Fruit fly (Drosophila melanogaster) whole organism, embryonic: ENCODE measurements around the gene galla-2.

Experiments used
- CG10543 ChIP-seq: fragments of 200-800 bp; sonication (Bioruptor generic); optimal IDR thresholded peaks from 3 replicates; lab custom pipeline; 2017; ENCODE audit warnings: missing biosample characterization, mild to moderate bottlenecking, missing genetic modification characterization, moderate library complexity
- CG11696 ChIP-seq: fragments of 200-800 bp; sonication (Bioruptor generic); IDR thresholded peaks from 2 replicates; pipeline ENCODE4 v1.3.6; 2022; ENCODE audit warnings: missing biosample characterization, missing genetic modification characterization
- CG14014 ChIP-seq: fragments of 200-800 bp; sonication (Bioruptor generic); IDR thresholded peaks from 2 replicates; pipeline ENCODE4 v1.3.6; 2022; ENCODE audit warnings: missing biosample characterization, missing genetic modification characterization
- CG15514 ChIP-seq: fragments of 200-800 bp; sonication (Bioruptor generic); optimal IDR thresholded peaks from 3 replicates; lab custom pipeline; 2017; ENCODE audit warnings: missing biosample characterization, missing genetic modification characterization, mild to moderate bottlenecking, moderate library complexity, missing genetic modification reagents
- CG17829 ChIP-seq: fragments of 200-800 bp; optimal IDR thresholded peaks from 2 replicates; lab custom pipeline; 2019; ENCODE audit warnings: missing biosample characterization, mild to moderate bottlenecking, missing genetic modification characterization, moderate library complexity
- CG1832 ChIP-seq: fragments of 200-800 bp; sonication (Bioruptor generic); optimal IDR thresholded peaks from 2 replicates; lab custom pipeline; 2017; ENCODE audit warnings: missing biosample characterization, mild to moderate bottlenecking, missing genetic modification characterization, inconsistent platforms
- CG18599 ChIP-seq: fragments of 200-800 bp; sonication (Bioruptor generic); optimal IDR thresholded peaks from 3 replicates; lab custom pipeline; 2017; ENCODE audit warnings: missing biosample characterization, missing genetic modification characterization, mild to moderate bottlenecking, moderate library complexity, missing genetic modification reagents
- CG18619 ChIP-seq: fragments of 200-800 bp; sonication (Bioruptor generic); optimal IDR thresholded peaks from 3 replicates; lab custom pipeline; 2017; ENCODE audit warnings: missing biosample characterization, mild to moderate bottlenecking, missing genetic modification characterization
- CG2199 ChIP-seq: fragments of 200-800 bp; sonication (Bioruptor generic); IDR thresholded peaks from 3 replicates; pipeline ENCODE4 v1.3.6; 2022; ENCODE audit warnings: missing biosample characterization, missing genetic modification characterization
- CG7839 ChIP-seq: fragments of 200-800 bp; sonication (Bioruptor generic); optimal IDR thresholded peaks from 3 replicates; lab custom pipeline; 2018; ENCODE audit warnings: missing biosample characterization, mild to moderate bottlenecking, missing genetic modification characterization, moderate library complexity
- CG7963 ChIP-seq: fragments of 200-800 bp; sonication (Bioruptor generic); IDR thresholded peaks from 3 replicates; pipeline ENCODE4 v1.3.6; 2022; ENCODE audit warnings: missing biosample characterization, missing genetic modification characterization; ENCODE audit not compliant: partially characterized antibody
- CG8388 ChIP-seq: fragments of 200-800 bp; sonication (Bioruptor generic); optimal IDR thresholded peaks from 2 replicates; lab custom pipeline; 2019; ENCODE audit warnings: missing biosample characterization, mild to moderate bottlenecking, missing genetic modification characterization, moderate library complexity
- CHES-1-like ChIP-seq: fragments of 200-800 bp; sonication (Bioruptor generic); optimal IDR thresholded peaks from 2 replicates; lab custom pipeline; 2016; ENCODE audit warnings: missing biosample characterization, missing genetic modification characterization
- CTCF ChIP-seq: fragments of 200-800 bp; sonication (Bioruptor generic); optimal IDR thresholded peaks from 2 replicates; lab custom pipeline; 2017; ENCODE audit warnings: missing biosample characterization, mild to moderate bottlenecking, missing genetic modification characterization, moderate library complexity
- Chrac-16 ChIP-seq: fragments of 200-800 bp; sonication (Bioruptor generic); optimal IDR thresholded peaks from 3 replicates; lab custom pipeline; 2016; ENCODE audit warnings: missing biosample characterization, missing genetic modification characterization
- Deaf1 ChIP-seq: fragments of 200-800 bp; optimal IDR thresholded peaks from 3 replicates; lab custom pipeline; 2019; ENCODE audit warnings: missing biosample characterization, mild to moderate bottlenecking, missing genetic modification characterization, moderate library complexity
- Doc2 ChIP-seq: fragments of 200-800 bp; sonication (Bioruptor generic); IDR thresholded peaks from 2 replicates; pipeline ENCODE4 v1.3.6; 2022; ENCODE audit warnings: missing biosample characterization, missing genetic modification characterization
- ERR ChIP-seq: fragments of 200-800 bp; sonication (Bioruptor generic); optimal IDR thresholded peaks from 2 replicates; lab custom pipeline; 2016; ENCODE audit warnings: missing biosample characterization, missing genetic modification characterization
- Eip74EF ChIP-seq, 2 experiments: fragments of 200-800 bp in 1 of 2; fragments of >200 bp in 1 of 2; sonication (Bioruptor generic) in 1 of 2; optimal IDR thresholded peaks; 2 replicates each; lab custom pipeline; 2017 to 2019; ENCODE audit warnings: missing biosample characterization in 2 of 2, missing genetic modification characterization in 2 of 2, mild to moderate bottlenecking in 1 of 2, moderate library complexity in 1 of 2
- GATAe ChIP-seq: fragments of 200-800 bp; sonication (Bioruptor generic); conservative IDR thresholded peaks from 2 replicates; pipeline ENCODE4 v1.3.6; 2022; ENCODE audit warnings: missing biosample characterization, missing genetic modification characterization
- Gug ChIP-seq: fragments of 200-800 bp; sonication (Bioruptor generic); IDR thresholded peaks from 4 replicates; pipeline ENCODE4 v1.3.6; 2022; ENCODE audit warnings: missing biosample characterization, missing genetic modification characterization
- HHEX ChIP-seq: fragments of 200-800 bp; sonication (Bioruptor generic); optimal IDR thresholded peaks from 3 replicates; lab custom pipeline; 2017; ENCODE audit warnings: missing biosample characterization, mild to moderate bottlenecking, missing genetic modification characterization, missing genetic modification reagents
- Hr78 ChIP-seq, 2 experiments: fragments of 200-800 bp in 1 of 2; fragments of >200 bp in 1 of 2; sonication (Bioruptor generic) in 1 of 2; optimal IDR thresholded peaks; 2 replicates each; lab custom pipeline; 2017 to 2019; ENCODE audit warnings: missing biosample characterization in 2 of 2, missing genetic modification characterization in 2 of 2, mild to moderate bottlenecking in 1 of 2, moderate library complexity in 1 of 2
- Opbp ChIP-seq: fragments of 200-800 bp; sonication (Bioruptor generic); IDR thresholded peaks from 3 replicates; pipeline ENCODE4 v1.3.6; 2022; ENCODE audit warnings: missing biosample characterization, missing genetic modification characterization; ENCODE audit not compliant: partially characterized antibody
- Pdp1 ChIP-seq, 2 experiments: fragments of 200-800 bp; sonication (Bioruptor generic); optimal IDR thresholded peaks; 3 replicates each; lab custom pipeline; 2016; ENCODE audit warnings: missing biosample characterization in 2 of 2, missing genetic modification characterization in 2 of 2, mild to moderate bottlenecking in 1 of 2, moderate library complexity in 1 of 2
- Ptx1 ChIP-seq: fragments of 200-800 bp; sonication (Bioruptor generic); IDR thresholded peaks from 2 replicates; pipeline ENCODE4 v1.3.6; 2022; ENCODE audit warnings: missing biosample characterization, missing genetic modification characterization
- Rfx ChIP-seq: fragments of 200-800 bp; sonication (Bioruptor generic); IDR thresholded peaks from 2 replicates; pipeline ENCODE4 v1.3.6; 2022; ENCODE audit warnings: missing biosample characterization, missing genetic modification characterization
- Xrp1 ChIP-seq: fragments of 200-800 bp; sonication (Bioruptor generic); IDR thresholded peaks from 2 replicates; pipeline ENCODE4 v1.3.6; 2022; ENCODE audit warnings: missing biosample characterization, missing genetic modification characterization
- bsh ChIP-seq, 2 experiments: fragments of 200-800 bp; sonication (Bioruptor generic); optimal IDR thresholded peaks; 2 replicates each; lab custom pipeline; 2017 to 2018; ENCODE audit warnings: mild to moderate bottlenecking in 2 of 2, missing biosample characterization in 2 of 2, missing genetic modification characterization in 2 of 2, moderate library complexity in 1 of 2
- cg ChIP-seq: fragments of 200-800 bp; sonication (Bioruptor generic); optimal IDR thresholded peaks from 3 replicates; lab custom pipeline; 2019; ENCODE audit warnings: missing biosample characterization, mild to moderate bottlenecking, missing genetic modification characterization, moderate library complexity
- chm ChIP-seq: fragments of 200-800 bp; sonication (Bioruptor generic); IDR thresholded peaks from 2 replicates; pipeline ENCODE4 v1.3.6; 2022; ENCODE audit warnings: missing biosample characterization, missing genetic modification characterization
- ci ChIP-seq: fragments of 200-800 bp; sonication (Bioruptor generic); IDR thresholded peaks from 3 replicates; pipeline ENCODE4 v1.3.6; 2022; ENCODE audit warnings: missing biosample characterization, missing genetic modification characterization
- dysf ChIP-seq: fragments of 200-800 bp; sonication (Bioruptor generic); IDR thresholded peaks from 3 replicates; pipeline ENCODE4 v1.3.6; 2022; ENCODE audit warnings: missing biosample characterization, missing genetic modification characterization
- gem ChIP-seq: fragments of 200-800 bp; sonication (Bioruptor generic); optimal IDR thresholded peaks from 2 replicates; lab custom pipeline; 2019; ENCODE audit warnings: missing biosample characterization, mild to moderate bottlenecking, missing genetic modification characterization, moderate library complexity
- grau ChIP-seq: fragments of 200-800 bp; optimal IDR thresholded peaks from 3 replicates; lab custom pipeline; 2019; ENCODE audit warnings: missing biosample characterization, mild to moderate bottlenecking, missing genetic modification characterization, moderate library complexity
- gsb-n ChIP-seq: fragments of 200-800 bp; sonication (Bioruptor generic); optimal IDR thresholded peaks from 3 replicates; lab custom pipeline; 2018; ENCODE audit warnings: missing biosample characterization, mild to moderate bottlenecking, missing genetic modification characterization
- insv ChIP-seq, 2 experiments: fragments of 200-800 bp; sonication (Bioruptor generic); optimal IDR thresholded peaks; 3 replicates each; lab custom pipeline; 2016 to 2018; ENCODE audit warnings: missing biosample characterization in 2 of 2, missing genetic modification characterization in 2 of 2
- knrl ChIP-seq: fragments of 200-800 bp; sonication (Bioruptor generic); IDR thresholded peaks from 3 replicates; pipeline ENCODE4 v1.3.6; 2022; ENCODE audit warnings: missing biosample characterization, missing genetic modification characterization; ENCODE audit not compliant: partially characterized antibody
- lmd ChIP-seq: fragments of 200-800 bp; sonication (Bioruptor generic); IDR thresholded peaks from 2 replicates; pipeline ENCODE4 v1.3.6; 2022; ENCODE audit warnings: missing biosample characterization, missing genetic modification characterization
- lov ChIP-seq, 2 experiments: fragments of 200-800 bp in 1 of 2; fragments of >200 bp in 1 of 2; sonication (Bioruptor generic) in 1 of 2; IDR thresholded peaks in 1 of 2; optimal IDR thresholded peaks in 1 of 2; 2 replicates in 1 of 2; 3 replicates in 1 of 2; pipeline versions ENCODE4 v1.3.6 to Lab custom; 2017 to 2022; ENCODE audit warnings: missing biosample characterization in 1 of 2, missing genetic modification characterization in 1 of 2
- row ChIP-seq: fragments of 200-800 bp; sonication (Bioruptor generic); IDR thresholded peaks from 3 replicates; pipeline ENCODE4 v1.3.6; 2022; ENCODE audit warnings: missing biosample characterization, missing genetic modification characterization
- sqz ChIP-seq: fragments of 200-800 bp; sonication (Bioruptor generic); optimal IDR thresholded peaks from 3 replicates; lab custom pipeline; 2018; ENCODE audit warnings: missing biosample characterization, mild to moderate bottlenecking, missing genetic modification characterization
- tap ChIP-seq: fragments of 200-800 bp; optimal IDR thresholded peaks from 3 replicates; lab custom pipeline; 2019; ENCODE audit warnings: missing biosample characterization, mild to moderate bottlenecking, missing genetic modification characterization, moderate library complexity
- ttk ChIP-seq: fragments of 200-800 bp; sonication (Bioruptor generic); IDR thresholded peaks from 2 replicates; pipeline ENCODE4 v2.1.2; 2022; ENCODE audit warnings: missing biosample characterization, missing genetic modification characterization
- tup ChIP-seq: fragments of 200-800 bp; sonication (Bioruptor generic); optimal IDR thresholded peaks from 2 replicates; lab custom pipeline; 2016; ENCODE audit warnings: missing biosample characterization, mild to moderate bottlenecking, missing genetic modification characterization, moderate library complexity
- zfh1 ChIP-seq: fragments of 200-800 bp; sonication (Bioruptor generic); IDR thresholded peaks from 3 replicates; pipeline ENCODE4 v1.3.6; 2022; ENCODE audit warnings: missing biosample characterization, missing genetic modification characterization

galla-2 gene

dm6 chr3L:10861657-10862543 is 20.8 kb upstream of the galla-2 start (continued):
- TF ChIP-seq GATAe (GFP tag; lab: Robert Waterston, UW), result peak; percentile 42; the same call in 1 of the 2 replicates
- peak; percentile 26 for TF ChIP-seq CG7839
- TF ChIP-seq Deaf1 (tag; lab: Kevin White, UChicago), result peak; percentile 12
- TF ChIP-seq ERR (GFP tag; lab: Kevin White, UChicago), result peak; percentile 30
- TF ChIP-seq CHES-1-like (GFP tag; lab: Kevin White, UChicago), result no peak
- peak; percentile 17; the same call in 1 of the 4 replicates for TF ChIP-seq Gug (GFP tag; lab: Robert Waterston, UW)
- peak; percentile 16 for TF ChIP-seq HHEX (GFP tag; lab: Kevin White, UChicago)
- no peak for TF ChIP-seq bsh (GFP tag; optimal IDR thresholded peaks at IDR 0.05; lab: Kevin White, UChicago)
- peak; percentile 29 for TF ChIP-seq cg (GFP tag; lab: Kevin White, UChicago)
- TF ChIP-seq CG18599 (GFP tag; lab: Kevin White, UChicago), result peak; percentile 62
- TF ChIP-seq CG18619, result peak; percentile 27
- 0 out of 3 replicates have a peak, but pooled peaks have one; percentile 43 for TF ChIP-seq zfh1
- no peak for TF ChIP-seq Doc2 (GFP tag; lab: Robert Waterston, UW)
- no peak for TF ChIP-seq tap (tag; lab: Kevin White, UChicago)
- 0 out of 3 replicates have a peak, but pooled peaks have one; percentile 24 for TF ChIP-seq dysf (GFP tag; lab: Robert Waterston, UW)
- peak; percentile 10 for TF ChIP-seq CG15514 (GFP tag; lab: Kevin White, UChicago)
- TF ChIP-seq lov (optimal IDR thresholded peaks at IDR 0.05; lab: Kevin White, UChicago), result no peak
- peak; percentile 75; the same call in 1 of the 3 replicates for TF ChIP-seq lov (GFP tag; IDR thresholded peaks at IDR 0.05; lab: Robert Waterston, UW)
- peak; percentile 40; the same call in 1 of the 2 replicates for TF ChIP-seq chm
- peak; percentile 19; the same call in 1 of the 2 replicates for TF ChIP-seq Xrp1
- peak; percentile 4 for TF ChIP-seq tup (GFP tag; lab: Kevin White, UChicago)
- peak; percentile 40 for TF ChIP-seq Rfx (GFP tag; lab: Robert Waterston, UW)
- peak in 1 of 2 experiments; percentile 54 for TF ChIP-seq Hr78 (GFP tag; optimal IDR thresholded peaks at IDR 0.05; lab: Kevin White, UChicago)
- TF ChIP-seq Opbp (GFP tag; lab: Robert Waterston, UW), result 0 out of 3 replicates have a peak, but pooled peaks have one; percentile 37
- peak; percentile 10 for TF ChIP-seq gem (tag; lab: Kevin White, UChicago)
- TF ChIP-seq ttk, result no peak
- peak; percentile 30 for TF ChIP-seq sqz (GFP tag; lab: Kevin White, UChicago)
- TF ChIP-seq row (GFP tag; lab: Robert Waterston, UW), result peak; percentile 19; the same call in 1 of the 3 replicates
- TF ChIP-seq grau, result peak; percentile 31
- TF ChIP-seq Ptx1 (GFP tag; lab: Robert Waterston, UW), result 0 out of 2 replicates have a peak, but pooled peaks have one; percentile 13
- TF ChIP-seq Chrac-16 (GFP tag; lab: Kevin White, UChicago), result no peak
- TF ChIP-seq CG10543 (GFP tag; lab: Kevin White, UChicago), result peak; percentile 15
- TF ChIP-seq CTCF (GFP tag; lab: Kevin White, UChicago), result no peak
- TF ChIP-seq gsb-n (tag; lab: Kevin White, UChicago), result peak; percentile 83
- peak; percentile 50; the same call in 2 of the 3 replicates for TF ChIP-seq CG2199 (GFP tag; lab: Robert Waterston, UW)
- TF ChIP-seq CG14014 (GFP tag; lab: Robert Waterston, UW), result 0 out of 2 replicates have a peak, but pooled peaks have one; percentile 12
- peak; percentile 93 for TF ChIP-seq CG11696
- TF ChIP-seq CG1832 (GFP tag; lab: Kevin White, UChicago), result peak; percentile 46
- peak; percentile 36 for TF ChIP-seq CG17829 (tag; lab: Kevin White, UChicago)
- peak; percentile 20; the same call in 1 of the 2 replicates for TF ChIP-seq lmd (GFP tag; lab: Robert Waterston, UW)
- TF ChIP-seq ci (GFP tag; lab: Robert Waterston, UW), result peak; percentile 48; the same call in 1 of the 3 replicates
- no peak for TF ChIP-seq Eip74EF (GFP tag; optimal IDR thresholded peaks at IDR 0.05; lab: Kevin White, UChicago)
- TF ChIP-seq CG7963 (GFP tag; lab: Robert Waterston, UW), result no peak
- TF ChIP-seq Pdp1 (GFP tag; optimal IDR thresholded peaks at IDR 0.05; lab: Kevin White, UChicago), result peak in 1 of 2 experiments; percentile 15
- TF ChIP-seq knrl (GFP tag; lab: Robert Waterston, UW), result no peak
- no peak for TF ChIP-seq insv (GFP tag; optimal IDR thresholded peaks at IDR 0.05; lab: Kevin White, UChicago)
- no peak for TF ChIP-seq CG8388 (GFP tag; lab: Kevin White, UChicago)
